Worm (Caenorhabditis elegans) whole organism, mixed stage, embryonic: ENCODE data around the gene swt-4.

Source experiments
- M03D4.4 ChIP-seq: sonication (generic microtip); optimal IDR thresholded peaks from 2 replicates; lab custom pipeline; 2017; ENCODE audit warnings: mild to moderate bottlenecking, missing genetic modification characterization, missing compliant biosample characterization
- bed-3 ChIP-seq: fragments of 200-800 bp; sonication (Bioruptor generic); optimal IDR thresholded peaks from 3 replicates; lab custom pipeline; 2018; ENCODE audit warnings: mild to moderate bottlenecking, missing genetic modification characterization, moderate library complexity, missing compliant biosample characterization
- blmp-1 ChIP-seq: fragments of 150-350 bp; optimal IDR thresholded peaks from 2 replicates; lab custom pipeline; 2014; ENCODE audit warnings: missing biosample characterization, missing genetic modification characterization
- ceh-39 ChIP-seq: fragments of 150-350 bp; optimal IDR thresholded peaks from 2 replicates; lab custom pipeline; 2014; ENCODE audit warnings: missing biosample characterization, missing genetic modification characterization
- ceh-43 ChIP-seq: fragments of 200-800 bp; sonication (Bioruptor generic); optimal IDR thresholded peaks from 2 replicates; lab custom pipeline; 2018; ENCODE audit warnings: mild to moderate bottlenecking, missing genetic modification characterization, moderate library complexity, missing compliant biosample characterization
- ceh-83 ChIP-seq: fragments of 200-800 bp; sonication (Bioruptor generic); optimal IDR thresholded peaks from 2 replicates; lab custom pipeline; 2018; ENCODE audit warnings: mild to moderate bottlenecking, missing genetic modification characterization, missing compliant biosample characterization
- ces-1 ChIP-seq: fragments of 150-350 bp; optimal IDR thresholded peaks from 2 replicates; lab custom pipeline; 2014; ENCODE audit warnings: missing biosample characterization, missing genetic modification reagents, missing genetic modification characterization
- cnd-1 ChIP-seq: fragments of 200-800 bp; sonication (Bioruptor generic); optimal IDR thresholded peaks from 2 replicates; lab custom pipeline; 2018; ENCODE audit warnings: mild to moderate bottlenecking, missing genetic modification characterization, missing compliant biosample characterization
- drap-1 ChIP-seq: fragments of 200-800 bp; sonication (Bioruptor generic); optimal IDR thresholded peaks from 3 replicates; lab custom pipeline; 2018; ENCODE audit warnings: mild to moderate bottlenecking, missing genetic modification characterization, missing compliant biosample characterization
- elt-1 ChIP-seq: sonication (generic microtip); optimal IDR thresholded peaks from 2 replicates; lab custom pipeline; 2017; ENCODE audit warnings: missing genetic modification characterization, mild to moderate bottlenecking, missing compliant biosample characterization, antibody characterized with exemption, moderate library complexity, borderline replicate concordance; ENCODE audit not compliant: insufficient read depth
- flh-1 ChIP-seq: fragments of 200-800 bp; sonication (Bioruptor generic); optimal IDR thresholded peaks from 2 replicates; lab custom pipeline; 2018; ENCODE audit warnings: mild to moderate bottlenecking, missing genetic modification characterization, moderate library complexity, missing compliant biosample characterization
- ham-2 ChIP-seq: fragments of 200-800 bp; sonication (Bioruptor generic); optimal IDR thresholded peaks from 2 replicates; lab custom pipeline; 2018; ENCODE audit warnings: mild to moderate bottlenecking, missing genetic modification characterization, missing compliant biosample characterization
- hlh-1 ChIP-seq: fragments of 150-350 bp; optimal IDR thresholded peaks from 2 replicates; lab custom pipeline; 2014; ENCODE audit warnings: missing biosample characterization, missing genetic modification reagents, missing genetic modification characterization
- lin-13 ChIP-seq: fragments of 150-350 bp; optimal IDR thresholded peaks from 2 replicates; lab custom pipeline; 2014; ENCODE audit warnings: missing biosample characterization, missing genetic modification characterization
- lin-32 ChIP-seq: fragments of 200-800 bp; sonication (Bioruptor generic); optimal IDR thresholded peaks from 2 replicates; lab custom pipeline; 2018; ENCODE audit warnings: mild to moderate bottlenecking, missing genetic modification characterization, missing compliant biosample characterization
- mab-5 ChIP-seq: fragments of 150-350 bp; optimal IDR thresholded peaks from 2 replicates; lab custom pipeline; 2014; ENCODE audit warnings: missing biosample characterization, missing genetic modification characterization
- mep-1 ChIP-seq: fragments of 150-350 bp; optimal IDR thresholded peaks from 2 replicates; lab custom pipeline; 2017; ENCODE audit warnings: missing biosample characterization, missing genetic modification reagents, missing genetic modification characterization, inconsistent platforms
- nhr-12 ChIP-seq: fragments of 150-350 bp; optimal IDR thresholded peaks from 2 replicates; lab custom pipeline; 2014; ENCODE audit warnings: missing biosample characterization, missing genetic modification characterization
- nhr-2 ChIP-seq: fragments of 150-350 bp; optimal IDR thresholded peaks from 2 replicates; lab custom pipeline; 2014; ENCODE audit warnings: missing biosample characterization, missing genetic modification characterization
- nhr-237 ChIP-seq: fragments of 150-350 bp; optimal IDR thresholded peaks from 2 replicates; lab custom pipeline; 2014; ENCODE audit warnings: missing biosample characterization, missing genetic modification characterization
- nhr-28 ChIP-seq: fragments of 150-350 bp; optimal IDR thresholded peaks from 2 replicates; lab custom pipeline; 2014; ENCODE audit warnings: missing biosample characterization, missing genetic modification characterization
- nhr-76 ChIP-seq: sonication (generic microtip); optimal IDR thresholded peaks from 2 replicates; lab custom pipeline; 2017; ENCODE audit warnings: missing biosample characterization, missing genetic modification characterization
- pha-4 ChIP-seq: fragments of 150-350 bp; optimal IDR thresholded peaks from 2 replicates; lab custom pipeline; 2018; ENCODE audit warnings: missing biosample characterization, missing genetic modification reagents, missing genetic modification characterization
- sem-2 ChIP-seq: fragments of 200-800 bp; sonication (Bioruptor generic); optimal IDR thresholded peaks from 2 replicates; lab custom pipeline; 2018; ENCODE audit warnings: mild to moderate bottlenecking, missing genetic modification characterization, missing compliant biosample characterization
- snpc-4 ChIP-seq: fragments of 150-350 bp; optimal IDR thresholded peaks from 2 replicates; lab custom pipeline; 2014; ENCODE audit warnings: missing biosample characterization, missing genetic modification characterization
- sptf-1 ChIP-seq: sonication (generic microtip); optimal IDR thresholded peaks from 2 replicates; lab custom pipeline; 2017; ENCODE audit warnings: mild to moderate bottlenecking, missing genetic modification characterization, moderate library complexity, missing compliant biosample characterization
- tbx-8 ChIP-seq: fragments of 200-800 bp; sonication (Bioruptor generic); optimal IDR thresholded peaks from 2 replicates; lab custom pipeline; 2018; ENCODE audit warnings: mild to moderate bottlenecking, missing genetic modification characterization, moderate library complexity, missing compliant biosample characterization
- unc-120 ChIP-seq: sonication (generic microtip); optimal IDR thresholded peaks from 2 replicates; lab custom pipeline; 2017; ENCODE audit warnings: missing genetic modification characterization, missing compliant biosample characterization; ENCODE audit not compliant: poor library complexity, severe bottlenecking
- unc-39 ChIP-seq: fragments of 150-350 bp; optimal IDR thresholded peaks from 2 replicates; lab custom pipeline; 2014; ENCODE audit warnings: missing biosample characterization, missing genetic modification characterization
- unc-62 ChIP-seq: fragments of 150-350 bp; optimal IDR thresholded peaks from 2 replicates; lab custom pipeline; 2014; ENCODE audit warnings: missing biosample characterization, missing genetic modification reagents, missing genetic modification characterization
- ztf-11 ChIP-seq: fragments of 150-350 bp; optimal IDR thresholded peaks from 2 replicates; lab custom pipeline; 2014; ENCODE audit warnings: missing biosample characterization, missing genetic modification characterization

swt-4 gene

ce11 chrIII:10629043-10629442 is at the start of gene swt-4:
TSS of gene swt-4 (minus strand) at chrIII:10629143.
- TF ChIP-seq nhr-2 (tag; lab: Kevin White, UChicago) (no peak), lin-13 (tag; lab: Kevin White, UChicago) (no peak), flh-1 (GFP tag; lab: Kevin White, UChicago) (no peak), bed-3 (no peak), lin-32 (no peak), snpc-4 (no peak), mep-1 (tag; lab: Kevin White, UChicago) (no peak), drap-1 (GFP tag; lab: Kevin White, UChicago) (no peak), nhr-12 (tag; lab: Kevin White, UChicago) (no peak), mab-5 (tag; lab: Kevin White, UChicago) (no peak), blmp-1 (tag; lab: Kevin White, UChicago) (no peak), ceh-43 (no peak), ceh-83 (no peak), cnd-1 (tag; lab: Kevin White, UChicago) (no peak), elt-1 (tag; lab: Kevin White, UChicago) (no peak), ces-1 (GFP tag; lab: Kevin White, UChicago) (no peak), sptf-1 (tag; lab: Kevin White, UChicago) (no peak), pha-4 (tag; lab: Kevin White, UChicago) (no peak)

ce11 chrIII:10671894-10672293 is 43.0 kb upstream of the swt-4 start:
- TF ChIP-seq unc-39 (tag; lab: Kevin White, UChicago) (no peak), ceh-43 (no peak), ham-2 (GFP tag; lab: Kevin White, UChicago) (peak; percentile 10), elt-1 (tag; lab: Kevin White, UChicago) (no peak), ceh-83 (peak; percentile 42), sptf-1 (tag; lab: Kevin White, UChicago) (no peak), mep-1 (tag; lab: Kevin White, UChicago) (no peak), nhr-2 (tag; lab: Kevin White, UChicago) (no peak), ceh-39 (tag; lab: Kevin White, UChicago) (no peak), pha-4 (tag; lab: Kevin White, UChicago) (no peak), unc-120 (tag; lab: Kevin White, UChicago) (no peak), hlh-1 (tag; lab: Kevin White, UChicago) (no peak), blmp-1 (tag; lab: Kevin White, UChicago) (peak; percentile 70), nhr-237 (no peak), unc-62 (GFP tag; lab: Kevin White, UChicago) (no peak), cnd-1 (tag; lab: Kevin White, UChicago) (no peak), tbx-8 (GFP tag; lab: Kevin White, UChicago) (no peak), lin-32 (no peak), ztf-11 (tag; lab: Kevin White, UChicago) (no peak), nhr-28 (tag; lab: Kevin White, UChicago) (no peak), nhr-76 (tag; lab: Kevin White, UChicago) (no peak), sem-2 (GFP tag; lab: Kevin White, UChicago) (no peak), ces-1 (GFP tag; lab: Kevin White, UChicago) (no peak), drap-1 (GFP tag; lab: Kevin White, UChicago) (no peak)

- TF ChIP-seq mep-1 (tag; lab: Kevin White, UChicago), result no peak
- no peak for TF ChIP-seq ceh-43
- TF ChIP-seq hlh-1 (tag; lab: Kevin White, UChicago), result peak; percentile 96
- TF ChIP-seq unc-120 (tag; lab: Kevin White, UChicago), result no peak
- TF ChIP-seq blmp-1 (tag; lab: Kevin White, UChicago), result no peak
These were observed 37.7 kb upstream of the swt-4 start for ce11 chrIII:10666640-10667039.

ce11 chrIII:10661292-10661691 is 32.3 kb upstream of the swt-4 start:
- TF ChIP-seq unc-120 (tag; lab: Kevin White, UChicago) (no peak), ham-2 (GFP tag; lab: Kevin White, UChicago) (peak; percentile 50)

- no peak for TF ChIP-seq unc-39 (tag; lab: Kevin White, UChicago)
- peak; percentile 1 for TF ChIP-seq M03D4.4 (tag; lab: Kevin White, UChicago)
- TF ChIP-seq nhr-76 (tag; lab: Kevin White, UChicago), result no peak
These were observed 29.5 kb upstream of the swt-4 start for ce11 chrIII:10658394-10658793.
